Fruit fly (Drosophila melanogaster): Measurements from ENCODE around the gene Ak3.

The Ak3 gene

dm6 chr3R:10878628-10879027 lies 10.8 kb downstream of the Ak3 start:
- TF ChIP-seq h (optimal IDR thresholded peaks at IDR 0.05), result no peak
- TF ChIP-seq psq (optimal IDR thresholded peaks at IDR 0.05), result no peak
- no peak for TF ChIP-seq ttk (optimal IDR thresholded peaks at IDR 0.05)
- no peak for TF ChIP-seq insv (optimal IDR thresholded peaks at IDR 0.05)
- TF ChIP-seq Sin3A (optimal IDR thresholded peaks at IDR 0.05), result no peak
- no peak for TF ChIP-seq Myc (optimal IDR thresholded peaks at IDR 0.05)

dm6 chr3R:10877808-10878207 lies 11.6 kb downstream of the Ak3 start:
- TF ChIP-seq ttk (optimal IDR thresholded peaks at IDR 0.05) (no peak), psq (optimal IDR thresholded peaks at IDR 0.05) (no peak), Myc (optimal IDR thresholded peaks at IDR 0.05) (no peak), insv (optimal IDR thresholded peaks at IDR 0.05) (no peak), Sin3A (optimal IDR thresholded peaks at IDR 0.05) (no peak), h (optimal IDR thresholded peaks at IDR 0.05) (no peak)

- TF ChIP-seq Myc (optimal IDR thresholded peaks at IDR 0.05), result no peak
- TF ChIP-seq Sin3A (optimal IDR thresholded peaks at IDR 0.05), result no peak
- no peak for TF ChIP-seq ttk (optimal IDR thresholded peaks at IDR 0.05)
- TF ChIP-seq insv (optimal IDR thresholded peaks at IDR 0.05), result no peak
- TF ChIP-seq psq (optimal IDR thresholded peaks at IDR 0.05), result no peak
- no peak for TF ChIP-seq h (optimal IDR thresholded peaks at IDR 0.05)
These were observed 13.6 kb downstream of the Ak3 start, which contains the start of gene Sodh2 for dm6 chr3R:10875515-10876434. TSS of gene Sodh2 (plus strand) at chr3R:10876384.

dm6 chr3R:10872820-10873219 lies 16.6 kb downstream of the Ak3 start, which contains the start of gene CG4596:
TSS of gene CG4596 (plus strand) at chr3R:10873038.
- TF ChIP-seq Myc (optimal IDR thresholded peaks at IDR 0.05) (no peak), insv (optimal IDR thresholded peaks at IDR 0.05) (no peak), psq (optimal IDR thresholded peaks at IDR 0.05) (no peak), Sin3A (optimal IDR thresholded peaks at IDR 0.05) (no peak), h (optimal IDR thresholded peaks at IDR 0.05) (no peak), ttk (optimal IDR thresholded peaks at IDR 0.05) (no peak)

- no peak for TF ChIP-seq insv (optimal IDR thresholded peaks at IDR 0.05)
- TF ChIP-seq Myc (optimal IDR thresholded peaks at IDR 0.05), result no peak
These were observed 17.1 kb downstream of the Ak3 start, which contains the start of gene Fdh for dm6 chr3R:10872148-10872783. TSS of gene Fdh (minus strand) at chr3R:10872381.

dm6 chr3R:10870561-10870960 lies 18.8 kb downstream of the Ak3 start:
- TF ChIP-seq Myc (optimal IDR thresholded peaks at IDR 0.05) (no peak), psq (optimal IDR thresholded peaks at IDR 0.05) (no peak), Sin3A (optimal IDR thresholded peaks at IDR 0.05) (no peak), ttk (optimal IDR thresholded peaks at IDR 0.05) (no peak), insv (optimal IDR thresholded peaks at IDR 0.05) (no peak), h (optimal IDR thresholded peaks at IDR 0.05) (no peak)

- TF ChIP-seq h (optimal IDR thresholded peaks at IDR 0.05), result no peak
- no peak for TF ChIP-seq ttk (optimal IDR thresholded peaks at IDR 0.05)
- no peak for TF ChIP-seq Myc (optimal IDR thresholded peaks at IDR 0.05)
- no peak for TF ChIP-seq insv (optimal IDR thresholded peaks at IDR 0.05)
- no peak for TF ChIP-seq Sin3A (optimal IDR thresholded peaks at IDR 0.05)
These were observed 20.9 kb downstream of the Ak3 start, which contains the start of the genes SelR and Tsp86D for dm6 chr3R:10868427-10868962. TSS of gene SelR (minus strand) at chr3R:10868642. TSS of gene Tsp86D (plus strand) at chr3R:10868708.

dm6 chr3R:10863956-10864355 lies 25.4 kb downstream of the Ak3 start:
- TF ChIP-seq Sin3A (optimal IDR thresholded peaks at IDR 0.05) (no peak), insv (optimal IDR thresholded peaks at IDR 0.05) (no peak), psq (optimal IDR thresholded peaks at IDR 0.05) (no peak), h (optimal IDR thresholded peaks at IDR 0.05) (no peak), ttk (optimal IDR thresholded peaks at IDR 0.05) (no peak), Myc (optimal IDR thresholded peaks at IDR 0.05) (no peak)

dm6 chr3R:10863446-10863819 lies 26.0 kb downstream of the Ak3 start:
- TF ChIP-seq insv (optimal IDR thresholded peaks at IDR 0.05) (no peak), psq (optimal IDR thresholded peaks at IDR 0.05) (no peak), Sin3A (optimal IDR thresholded peaks at IDR 0.05) (no peak), Myc (optimal IDR thresholded peaks at IDR 0.05) (no peak), h (optimal IDR thresholded peaks at IDR 0.05) (no peak), ttk (optimal IDR thresholded peaks at IDR 0.05) (no peak)

- TF ChIP-seq psq (optimal IDR thresholded peaks at IDR 0.05) (no peak), Myc (optimal IDR thresholded peaks at IDR 0.05) (no peak), Sin3A (optimal IDR thresholded peaks at IDR 0.05) (no peak), ttk (optimal IDR thresholded peaks at IDR 0.05) (no peak), h (optimal IDR thresholded peaks at IDR 0.05) (no peak), insv (optimal IDR thresholded peaks at IDR 0.05) (no peak)
These were observed 26.5 kb downstream of the Ak3 start, which contains the start of gene CG6574 for dm6 chr3R:10862773-10863445. TSS of gene CG6574 (minus strand) at chr3R:10862988.

- no peak for TF ChIP-seq Myc (optimal IDR thresholded peaks at IDR 0.05)
- TF ChIP-seq psq (optimal IDR thresholded peaks at IDR 0.05), result no peak
- no peak for TF ChIP-seq h (optimal IDR thresholded peaks at IDR 0.05)
- no peak for TF ChIP-seq Sin3A (optimal IDR thresholded peaks at IDR 0.05)
- TF ChIP-seq insv (optimal IDR thresholded peaks at IDR 0.05), result no peak
- TF ChIP-seq ttk (optimal IDR thresholded peaks at IDR 0.05), result no peak
These were observed 29.7 kb downstream of the Ak3 start, which contains the start of gene CG14694 for dm6 chr3R:10859713-10860112. TSS of gene CG14694 (minus strand) at chr3R:10859813.
